Worm (Caenorhabditis elegans): ENCODE results near the gene cdgs-1.
A peak's percentile ranks its signal among the peaks of the same experiment; 100 is the strongest.

cdgs-1 gene

ce11 chrIV:7790801-7791588, 24.5 kb downstream of the cdgs-1 start, which contains the start of gene rsp-6:
Gene rsp-6, minus strand, starts transcription at chrIV:7791229.
- TF ChIP-seq fos-1 (tag; optimal IDR thresholded peaks at IDR 0.05) (no peak), ceh-82 (tag; optimal IDR thresholded peaks at IDR 0.05) (no peak), hlh-30 (tag; optimal IDR thresholded peaks at IDR 0.05; ENCODE audit: insufficient read depth) (peak; percentile 84), mep-1 (tag; optimal IDR thresholded peaks at IDR 0.05) (peak; percentile 91), zip-11 (GFP tag; IDR thresholded peaks at IDR 0.05) (0 out of 2 replicates have a peak, but pooled peaks have one; percentile 11), nhr-111 (GFP tag; optimal IDR thresholded peaks at IDR 0.05) (no peak), duxl-1 (tag; optimal IDR thresholded peaks at IDR 0.05; ENCODE audit: poor library complexity) (peak; percentile 44), zip-2 (tag; optimal IDR thresholded peaks at IDR 0.05) (no peak), spr-3 (GFP tag; optimal IDR thresholded peaks at IDR 0.05) (no peak), skn-1 (tag; optimal IDR thresholded peaks at IDR 0.05) (no peak), Y105C5A.15 (GFP tag; IDR thresholded peaks at IDR 0.05) (0 out of 2 replicates have a peak, but pooled peaks have one; percentile 51), daf-12 (tag; optimal IDR thresholded peaks at IDR 0.05) (no peak), php-3 (GFP tag; IDR thresholded peaks at IDR 0.05) (no peak), mes-2 (tag; optimal IDR thresholded peaks at IDR 0.05; ENCODE audit: poor library complexity, severe bottlenecking) (peak; percentile 90), sdz-12 (GFP tag; optimal IDR thresholded peaks at IDR 0.05) (no peak), lin-15B (tag; optimal IDR thresholded peaks at IDR 0.05) (peak; percentile 51), ces-1 (GFP tag; optimal IDR thresholded peaks at IDR 0.05) (no peak), lir-3 (tag; optimal IDR thresholded peaks at IDR 0.05) (no peak), lin-13 (GFP tag; optimal IDR thresholded peaks at IDR 0.05) (peak; percentile 75), Y5F2A.4 (GFP tag; optimal IDR thresholded peaks at IDR 0.05) (no peak), spr-1 (tag; optimal IDR thresholded peaks at IDR 0.05) (no peak), ztf-7 (tag; optimal IDR thresholded peaks at IDR 0.05) (no peak), nhr-76 (tag; optimal IDR thresholded peaks at IDR 0.05) (no peak), nhr-11 (tag; optimal IDR thresholded peaks at IDR 0.05) (peak; percentile 78), dve-1 (tag; optimal IDR thresholded peaks at IDR 0.05; ENCODE audit: insufficient read depth) (peak; percentile 90), mxl-2 (GFP tag; conservative IDR thresholded peaks at IDR 0.05) (no peak), D1046.2 (GFP tag; IDR thresholded peaks at IDR 0.05) (peak; percentile 99), zfp-3 (GFP tag; conservative IDR thresholded peaks at IDR 0.05) (0 out of 2 replicates have a peak, but pooled peaks have one; percentile 33), aha-1 (tag) (peak; percentile 96), attf-4 (tag; optimal IDR thresholded peaks at IDR 0.05) (no peak), nhr-28 (tag; optimal IDR thresholded peaks at IDR 0.05) (peak; percentile 60), nhr-10 (tag; optimal IDR thresholded peaks at IDR 0.05) (no peak), ctbp-1 (GFP tag; IDR thresholded peaks at IDR 0.05) (peak; percentile 41; the same call in 1 of the 2 replicates), set-16 (GFP tag; IDR thresholded peaks at IDR 0.05) (no peak), F37D6.2 (tag; optimal IDR thresholded peaks at IDR 0.05) (peak; percentile 33), T26A8.4 (GFP tag; IDR thresholded peaks at IDR 0.05) (peak; percentile 69), daf-19 (GFP tag; conservative IDR thresholded peaks at IDR 0.05) (no peak), ceh-32 (tag; optimal IDR thresholded peaks at IDR 0.05; ENCODE audit: poor library complexity) (no peak), cey-2 (tag; optimal IDR thresholded peaks at IDR 0.05; ENCODE audit: borderline replicate concordance, insufficient read depth) (no peak), lin-1 (GFP tag; IDR thresholded peaks at IDR 0.05) (no peak), daf-8 (GFP tag; IDR thresholded peaks at IDR 0.05) (no peak), Y75B8A.6 (GFP tag; IDR thresholded peaks at IDR 0.05) (no peak), F10B5.3 (tag; optimal IDR thresholded peaks at IDR 0.05) (no peak), pqm-1 (tag; optimal IDR thresholded peaks at IDR 0.05) (peak; percentile 12), F26F4.8 (GFP tag; conservative IDR thresholded peaks at IDR 0.05) (no peak), egl-27 (tag; optimal IDR thresholded peaks at IDR 0.05) (no peak), hlh-11 (tag; optimal IDR thresholded peaks at IDR 0.05) (peak; percentile 90), lin-39 (tag; optimal IDR thresholded peaks at IDR 0.05) (no peak), nhr-102 (tag; optimal IDR thresholded peaks at IDR 0.05) (peak; percentile 61), fkh-10 (GFP tag; optimal IDR thresholded peaks at IDR 0.05) (peak; percentile 50)

Measured in whole organism, L4 larva.